Worm (Caenorhabditis elegans): Measurements from ENCODE around the gene srt-47.

DNA sequence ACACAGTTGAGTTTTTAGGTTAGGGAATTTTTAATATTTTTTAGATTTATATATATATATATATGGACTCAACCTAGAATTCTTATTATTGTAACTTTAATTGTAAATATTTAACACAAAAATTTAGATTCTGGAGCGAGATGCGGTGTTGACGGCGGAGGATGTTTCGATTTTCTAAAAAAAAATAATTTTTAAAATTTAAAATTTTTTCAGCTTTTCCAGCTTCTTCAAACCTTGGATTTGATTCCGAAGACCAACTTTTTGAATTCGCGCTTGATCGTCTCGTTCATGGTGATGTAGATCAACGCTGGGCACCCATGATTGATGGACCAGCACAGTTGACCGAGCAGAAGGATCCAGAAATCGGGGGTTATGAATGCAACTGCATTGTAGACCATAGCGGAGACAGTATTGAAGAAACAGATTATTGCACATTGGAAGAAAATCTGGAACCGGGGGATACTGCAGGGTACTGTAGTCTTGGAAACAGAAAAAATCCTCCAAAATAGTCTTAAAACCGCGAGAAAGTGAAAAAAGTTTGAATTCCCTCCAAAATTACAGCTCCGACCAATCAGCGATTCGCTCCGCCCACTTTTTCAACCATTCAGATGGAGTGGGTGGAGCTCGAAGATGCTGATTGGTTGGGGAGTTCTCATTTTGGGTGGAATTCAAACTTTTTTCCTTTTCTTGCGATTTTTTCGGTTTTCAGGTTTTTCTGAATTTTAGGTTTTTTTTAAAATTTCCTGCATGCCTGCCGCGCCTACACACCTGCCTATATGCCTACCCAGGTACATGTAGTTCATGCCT, 3.7 kb downstream of the srt-47 start:
- no peak for TF ChIP-seq tra-1 (GFP tag; IDR thresholded peaks at IDR 0.05)
- TF ChIP-seq R02D3.7 (tag; optimal IDR thresholded peaks at IDR 0.05), result no peak
- no peak for TF ChIP-seq zfp-2 (tag; optimal IDR thresholded peaks at IDR 0.05)

Measured in whole organism, L4 larva.